Fruit fly (Drosophila melanogaster): Measurements from ENCODE around the gene nAChRbeta1.

Gene nAChRbeta1

DNA sequence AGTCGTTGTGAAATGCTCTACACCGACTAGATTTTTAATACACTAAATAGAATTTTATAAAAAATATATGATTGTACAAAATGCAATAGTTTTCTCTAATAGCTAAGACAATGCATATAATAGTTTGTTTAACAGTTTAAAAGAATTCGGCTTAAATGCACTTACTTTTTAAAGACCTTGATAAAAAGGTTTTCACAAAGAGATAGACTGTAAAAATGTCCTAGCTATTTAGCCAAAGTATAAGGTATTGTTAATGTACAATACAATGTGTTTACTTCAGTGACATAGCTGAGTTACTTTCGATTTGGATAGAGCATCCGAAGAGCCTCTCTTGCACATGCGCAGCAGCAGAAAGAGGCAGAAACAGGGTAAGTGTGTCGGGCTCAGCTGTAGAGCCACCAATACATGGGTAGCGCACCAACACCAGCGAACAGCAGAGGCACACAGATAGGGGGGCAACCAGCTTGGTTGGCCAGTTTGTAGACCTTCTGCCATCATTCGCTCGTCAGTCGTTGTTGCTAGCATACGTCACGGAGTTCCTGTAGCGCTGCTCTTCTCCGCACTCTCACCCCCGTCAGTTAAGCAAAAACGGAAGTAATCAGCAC is 22.4 kb upstream of the nAChRbeta1 start, which contains the start of gene TP53INP (continued):
- TF ChIP-seq CG31627 (GFP tag; optimal IDR thresholded peaks at IDR 0.05) (peak; percentile 75), CG10631 (GFP tag; optimal IDR thresholded peaks at IDR 0.05) (peak; percentile 87), Gug (GFP tag; IDR thresholded peaks at IDR 0.05) (peak; percentile 52), spab (GFP tag; optimal IDR thresholded peaks at IDR 0.05) (peak; percentile 91), CG6792 (GFP tag; optimal IDR thresholded peaks at IDR 0.05) (peak; percentile 91), CG3919 (GFP tag; optimal IDR thresholded peaks at IDR 0.05) (peak; percentile 90), pdm3 (GFP tag; optimal IDR thresholded peaks at IDR 0.05) (peak; percentile 88), CG11762 (GFP tag; optimal IDR thresholded peaks at IDR 0.05; ENCODE audit: insufficient read depth) (peak; percentile 89), CG15336 (GFP tag; IDR thresholded peaks at IDR 0.05) (peak; percentile 88), esn (GFP tag; optimal IDR thresholded peaks at IDR 0.05) (peak; percentile 93), Ets21C (GFP tag; optimal IDR thresholded peaks at IDR 0.05) (peak; percentile 73), Sox15 (GFP tag; optimal IDR thresholded peaks at IDR 0.05) (peak; percentile 90), CG3032 (tag; optimal IDR thresholded peaks at IDR 0.05) (peak; percentile 89), Lpt (GFP tag; optimal IDR thresholded peaks at IDR 0.05) (peak; percentile 86), Hr4 (GFP tag; optimal IDR thresholded peaks at IDR 0.05) (peak; percentile 89), CG10669 (GFP tag; optimal IDR thresholded peaks at IDR 0.05) (peak; percentile 90), CG6276 (GFP tag; optimal IDR thresholded peaks at IDR 0.05) (peak; percentile 90), CG4318 (GFP tag; optimal IDR thresholded peaks at IDR 0.05) (peak; percentile 89), CG11902 (GFP tag; optimal IDR thresholded peaks at IDR 0.05) (peak; percentile 82), dsx (GFP tag; optimal IDR thresholded peaks at IDR 0.05; ENCODE audit: poor library complexity, severe bottlenecking) (peak; percentile 92), Ets96B (tag; optimal IDR thresholded peaks at IDR 0.05) (peak; percentile 89), Met (GFP tag; optimal IDR thresholded peaks at IDR 0.05) (peak; percentile 84), CG1621 (tag; optimal IDR thresholded peaks at IDR 0.05) (peak; percentile 82), Sox102F (GFP tag; optimal IDR thresholded peaks at IDR 0.05) (peak; percentile 78), eg (GFP tag; IDR thresholded peaks at IDR 0.05) (peak; percentile 58), CG8632 (GFP tag; optimal IDR thresholded peaks at IDR 0.05) (peak; percentile 91), topi (GFP tag; optimal IDR thresholded peaks at IDR 0.05) (peak; percentile 90), CG6854 (GFP tag; optimal IDR thresholded peaks at IDR 0.05) (peak; percentile 65), Smox (GFP tag; optimal IDR thresholded peaks at IDR 0.05) (peak; percentile 82), fkh (GFP tag; optimal IDR thresholded peaks at IDR 0.05) (peak; percentile 72), CG34406 (GFP tag; optimal IDR thresholded peaks at IDR 0.05) (peak; percentile 91), Blimp-1 (GFP tag; optimal IDR thresholded peaks at IDR 0.05) (peak; percentile 67), CG6808 (GFP tag; optimal IDR thresholded peaks at IDR 0.05) (peak; percentile 90)

DNA sequence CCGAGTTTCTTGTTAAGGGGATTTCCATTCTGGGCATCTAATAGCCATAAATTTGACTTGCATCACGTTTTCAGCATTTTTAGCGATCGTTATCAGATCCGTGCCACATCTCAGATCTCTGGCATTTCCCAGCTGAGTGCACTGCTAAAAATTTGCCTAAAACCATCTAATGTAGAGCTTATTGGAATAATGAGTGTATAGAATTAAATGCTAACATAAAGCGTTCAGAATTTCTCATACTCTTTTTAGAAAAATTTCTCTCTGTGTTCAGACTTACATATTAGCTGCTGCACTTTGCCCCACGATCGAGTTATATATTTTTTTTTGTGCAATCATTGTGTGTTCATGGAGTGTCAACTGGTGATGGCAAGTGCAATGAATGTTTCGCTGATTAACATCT is 21.4 kb upstream of the nAChRbeta1 start:
- no peak for TF ChIP-seq CG3032 (tag; optimal IDR thresholded peaks at IDR 0.05)
- TF ChIP-seq CG6276 (GFP tag; optimal IDR thresholded peaks at IDR 0.05) = peak; percentile 42
- peak; percentile 62 for TF ChIP-seq CG3919 (GFP tag; optimal IDR thresholded peaks at IDR 0.05)
- no peak for TF ChIP-seq Sox102F (GFP tag; optimal IDR thresholded peaks at IDR 0.05)
- TF ChIP-seq eg (GFP tag; IDR thresholded peaks at IDR 0.05) = peak; percentile 74
- TF ChIP-seq Blimp-1 (GFP tag; optimal IDR thresholded peaks at IDR 0.05) = no peak
- peak; percentile 85 for TF ChIP-seq Eip78C (GFP tag)
- TF ChIP-seq CG6808 (GFP tag; optimal IDR thresholded peaks at IDR 0.05) = no peak
- peak; percentile 78 for TF ChIP-seq CG15336 (GFP tag; IDR thresholded peaks at IDR 0.05)
- TF ChIP-seq CG31627 (GFP tag; optimal IDR thresholded peaks at IDR 0.05) = peak; percentile 24
- TF ChIP-seq CG10669 (GFP tag; optimal IDR thresholded peaks at IDR 0.05) = peak; percentile 25
- peak; percentile 36 for TF ChIP-seq esn (GFP tag; optimal IDR thresholded peaks at IDR 0.05)
- TF ChIP-seq Gug (GFP tag; IDR thresholded peaks at IDR 0.05) = peak; percentile 57; the same call in 1 of the 2 replicates
- peak; percentile 24 for TF ChIP-seq dac (GFP tag; optimal IDR thresholded peaks at IDR 0.05)
- TF ChIP-seq Ets96B (tag; optimal IDR thresholded peaks at IDR 0.05) = peak; percentile 35
- TF ChIP-seq acj6 (GFP tag; optimal IDR thresholded peaks at IDR 0.05) = peak; percentile 54
- TF ChIP-seq OdsH (GFP tag; optimal IDR thresholded peaks at IDR 0.05) = peak; percentile 74
- peak; percentile 64 for TF ChIP-seq Met (GFP tag; optimal IDR thresholded peaks at IDR 0.05)
- TF ChIP-seq CG10631 (GFP tag; optimal IDR thresholded peaks at IDR 0.05) = peak; percentile 60
- no peak for TF ChIP-seq CG6854 (GFP tag; optimal IDR thresholded peaks at IDR 0.05)
- peak; percentile 0 for TF ChIP-seq dsx (GFP tag; optimal IDR thresholded peaks at IDR 0.05; ENCODE audit: poor library complexity, severe bottlenecking)
- no peak for TF ChIP-seq CG11902 (GFP tag; optimal IDR thresholded peaks at IDR 0.05)
- peak; percentile 76 for TF ChIP-seq Hr4 (GFP tag; optimal IDR thresholded peaks at IDR 0.05)
- peak; percentile 68 for TF ChIP-seq CG8119 (GFP tag; IDR thresholded peaks at IDR 0.05)
- peak; percentile 76 for TF ChIP-seq CG32006 (GFP tag; optimal IDR thresholded peaks at IDR 0.05)
- TF ChIP-seq Smox (GFP tag; optimal IDR thresholded peaks at IDR 0.05) = peak; percentile 10
- TF ChIP-seq CG9139 (GFP tag; optimal IDR thresholded peaks at IDR 0.05) = no peak
- TF ChIP-seq Sox14 (GFP tag; optimal IDR thresholded peaks at IDR 0.05) = peak; percentile 22
- no peak for TF ChIP-seq fkh (GFP tag; optimal IDR thresholded peaks at IDR 0.05)
- TF ChIP-seq CG7368 (GFP tag; optimal IDR thresholded peaks at IDR 0.05) = no peak
- peak; percentile 47 for TF ChIP-seq Eip75B (GFP tag; optimal IDR thresholded peaks at IDR 0.05)
- TF ChIP-seq salr (GFP tag; optimal IDR thresholded peaks at IDR 0.05) = peak in 1 of 2 experiments; percentile 67
- peak; percentile 1 for TF ChIP-seq cyc (GFP tag; optimal IDR thresholded peaks at IDR 0.05)
- peak; percentile 45 for TF ChIP-seq Hr39 (GFP tag; optimal IDR thresholded peaks at IDR 0.05)

Data from whole organism, prepupa.